Worm (Caenorhabditis elegans): ENCODE data around the gene ift-81.

DNA sequence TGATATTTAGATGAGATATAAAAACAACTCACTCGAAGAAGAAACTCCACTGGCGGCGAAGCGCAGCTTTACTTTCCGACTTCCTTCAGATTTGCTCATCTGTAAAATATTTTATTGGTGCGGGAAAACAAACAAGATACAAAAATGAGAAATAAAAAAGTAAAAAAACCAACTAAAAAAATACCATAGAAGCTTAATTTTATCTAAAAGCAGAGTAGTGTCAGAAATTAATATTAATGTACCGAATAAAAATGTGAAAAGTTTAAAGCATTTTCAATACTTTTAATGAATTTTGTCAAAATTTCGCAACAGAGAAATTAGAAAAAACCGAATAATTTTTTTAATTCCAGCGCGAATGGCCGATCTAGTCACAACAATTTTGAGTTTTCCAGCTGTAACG is 24.9 kb downstream of the ift-81 start, which contains the start of gene sto-2:
- TF ChIP-seq him-1 (tag; optimal IDR thresholded peaks at IDR 0.05) (no peak), W03F9.2 (tag; optimal IDR thresholded peaks at IDR 0.05) (no peak), dao-5 (tag; optimal IDR thresholded peaks at IDR 0.05) (no peak)
